Fruit fly (Drosophila melanogaster): ENCODE results near the gene Sfmbt.

Gene Sfmbt

DNA sequence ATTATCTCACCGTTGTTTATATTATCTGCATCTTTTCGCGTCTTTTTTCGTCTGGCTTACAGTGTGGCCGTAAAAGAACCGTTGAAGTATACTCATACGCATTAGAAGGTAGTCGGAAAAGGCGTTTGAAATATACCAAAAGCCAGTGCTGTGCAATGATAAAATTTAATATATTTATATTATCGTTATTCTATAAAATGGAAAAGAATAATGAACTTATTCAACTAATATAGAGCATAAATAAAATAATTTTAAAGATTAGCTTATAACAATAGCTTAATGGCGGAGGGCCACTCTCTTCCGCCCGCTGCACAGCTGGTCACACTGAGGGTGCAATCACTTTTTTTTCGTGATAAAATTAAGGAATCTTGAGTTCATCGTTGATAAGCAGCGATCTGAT is 15.3 kb upstream of the Sfmbt start, which contains the start of the genes CG16974 and Edem2 (continued):
- TF ChIP-seq HLH54F (GFP tag; optimal IDR thresholded peaks at IDR 0.05) = peak; percentile 12
- no peak for TF ChIP-seq Dad (GFP tag; optimal IDR thresholded peaks at IDR 0.05)
- TF ChIP-seq cato (GFP tag; optimal IDR thresholded peaks at IDR 0.05; ENCODE audit: borderline replicate concordance) = peak; percentile 26
- peak; percentile 71 for TF ChIP-seq CG4404 (GFP tag; IDR thresholded peaks at IDR 0.05)
- TF ChIP-seq croc (GFP tag; conservative IDR thresholded peaks at IDR 0.05) = no peak; the same call in 1 of the 3 replicates
- no peak for TF ChIP-seq NC2β (GFP tag; optimal IDR thresholded peaks at IDR 0.05)
- peak; percentile 60 for TF ChIP-seq Ssrp (tag; optimal IDR thresholded peaks at IDR 0.05)
- TF ChIP-seq Rfx (GFP tag; IDR thresholded peaks at IDR 0.05) = peak; percentile 81
- no peak for TF ChIP-seq CG15269 (tag; optimal IDR thresholded peaks at IDR 0.05)
- peak; percentile 50 for TF ChIP-seq CG1233 (GFP tag; optimal IDR thresholded peaks at IDR 0.05)
- TF ChIP-seq bowl (GFP tag; IDR thresholded peaks at IDR 0.05) = no peak
- peak; percentile 44 for TF ChIP-seq bab2 (GFP tag; optimal IDR thresholded peaks at IDR 0.05)
- TF ChIP-seq Meics (GFP tag; optimal IDR thresholded peaks at IDR 0.05) = no peak
- peak; percentile 91 for TF ChIP-seq CG12391 (tag; optimal IDR thresholded peaks at IDR 0.05)
- no peak for TF ChIP-seq her (GFP tag; optimal IDR thresholded peaks at IDR 0.05)
- no peak for TF ChIP-seq CG4328 (GFP tag; optimal IDR thresholded peaks at IDR 0.05)
- TF ChIP-seq seq (GFP tag; IDR thresholded peaks at IDR 0.05) = peak; percentile 49; the same call in 1 of the 2 replicates
- TF ChIP-seq fd102C (GFP tag; optimal IDR thresholded peaks at IDR 0.05) = no peak
- peak; percentile 65 for TF ChIP-seq esg (GFP tag; conservative IDR thresholded peaks at IDR 0.05)
- no peak for TF ChIP-seq CG5180 (GFP tag; optimal IDR thresholded peaks at IDR 0.05)
- TF ChIP-seq CG12219 (GFP tag; optimal IDR thresholded peaks at IDR 0.05) = no peak
- TF ChIP-seq so (GFP tag; IDR thresholded peaks at IDR 0.05) = peak; percentile 31; the same call in 1 of the 3 replicates
- TF ChIP-seq dysf (GFP tag; IDR thresholded peaks at IDR 0.05) = peak; percentile 66; the same call in 1 of the 3 replicates
- TF ChIP-seq CoRest (tag; optimal IDR thresholded peaks at IDR 0.05) = no peak
- peak; percentile 42; the same call in 1 of the 2 replicates for TF ChIP-seq CG5953 (GFP tag; IDR thresholded peaks at IDR 0.05)
- no peak for TF ChIP-seq CG7786 (GFP tag; optimal IDR thresholded peaks at IDR 0.05)
- no peak for TF ChIP-seq Opbp (GFP tag; IDR thresholded peaks at IDR 0.05; ENCODE audit: partially characterized antibody)
- no peak for TF ChIP-seq vnd (GFP tag; IDR thresholded peaks at IDR 0.05; ENCODE audit: partially characterized antibody)
- peak; percentile 70 for TF ChIP-seq dmrt11E (tag; optimal IDR thresholded peaks at IDR 0.05)
- TF ChIP-seq dan (GFP tag; IDR thresholded peaks at IDR 0.05) = no peak
- TF ChIP-seq gsb-n (tag; optimal IDR thresholded peaks at IDR 0.05) = no peak
- TF ChIP-seq Oaz (GFP tag; IDR thresholded peaks at IDR 0.05) = 0 out of 2 replicates have a peak, but pooled peaks have one; percentile 11
- peak; percentile 61 for TF ChIP-seq CG18011 (GFP tag; optimal IDR thresholded peaks at IDR 0.05)
- TF ChIP-seq lmd (GFP tag; IDR thresholded peaks at IDR 0.05) = peak; percentile 74
- TF ChIP-seq ems (GFP tag; optimal IDR thresholded peaks at IDR 0.05) = peak; percentile 54
- TF ChIP-seq CG13624 (GFP tag; optimal IDR thresholded peaks at IDR 0.05) = no peak
- TF ChIP-seq row (GFP tag; IDR thresholded peaks at IDR 0.05) = peak; percentile 71
- TF ChIP-seq disco-r (GFP tag; optimal IDR thresholded peaks at IDR 0.05) = no peak
- peak; percentile 29 for TF ChIP-seq Dp (GFP tag; optimal IDR thresholded peaks at IDR 0.05)
- TF ChIP-seq ken (GFP tag; IDR thresholded peaks at IDR 0.05) = peak; percentile 79
- peak in 1 of 2 experiments; percentile 55 for TF ChIP-seq insv (GFP tag; optimal IDR thresholded peaks at IDR 0.05)
- peak; percentile 70 for TF ChIP-seq CG17359 (tag; optimal IDR thresholded peaks at IDR 0.05)
- peak; percentile 55 for TF ChIP-seq Awh (GFP tag; IDR thresholded peaks at IDR 0.05)
- TF ChIP-seq hth (optimal IDR thresholded peaks at IDR 0.05) = no peak
- TF ChIP-seq H2.0 (GFP tag; IDR thresholded peaks at IDR 0.05) = peak; percentile 66
- no peak for TF ChIP-seq sim (GFP tag; IDR thresholded peaks at IDR 0.05)
- TF ChIP-seq Deaf1 (tag; optimal IDR thresholded peaks at IDR 0.05) = no peak
- no peak for TF ChIP-seq gt (GFP tag; IDR thresholded peaks at IDR 0.05)
- TF ChIP-seq CG6175 (GFP tag; IDR thresholded peaks at IDR 0.05) = 0 out of 3 replicates have a peak, but pooled peaks have one; percentile 31
- TF ChIP-seq CG30020 (tag; optimal IDR thresholded peaks at IDR 0.05) = peak; percentile 66
- no peak for TF ChIP-seq CG7556 (GFP tag; optimal IDR thresholded peaks at IDR 0.05)
- TF ChIP-seq dpn (GFP tag; optimal IDR thresholded peaks at IDR 0.05) = peak; percentile 37 to 83
